Fruit fly (Drosophila melanogaster): ENCODE data around the gene Uba4.

DNA sequence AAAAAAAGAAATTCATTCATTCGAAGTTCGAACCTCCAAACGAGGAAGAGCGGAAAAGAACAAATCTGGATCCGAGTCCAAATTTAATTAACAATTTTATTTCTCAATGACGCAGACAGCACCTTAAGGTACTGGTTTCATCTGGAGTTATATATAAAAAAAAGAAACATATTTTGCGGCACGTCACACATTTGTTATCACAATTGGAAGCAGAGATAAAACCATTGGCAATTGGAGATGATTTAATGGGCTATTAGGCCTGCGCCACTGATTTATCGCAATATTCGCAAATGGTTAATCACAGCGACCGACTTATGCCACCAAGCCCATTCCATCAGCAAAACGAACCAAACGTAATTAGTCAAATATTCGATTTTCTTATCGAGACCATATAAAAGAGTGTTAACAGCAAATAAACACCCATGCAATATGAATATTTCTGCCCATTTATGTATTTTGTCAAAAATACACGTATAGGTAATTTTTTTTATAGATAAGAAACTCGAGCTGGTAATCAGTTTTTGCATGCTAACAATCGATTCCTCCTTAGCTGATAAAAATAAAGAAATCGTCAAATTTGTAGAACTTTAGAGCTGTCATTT is 21.3 kb downstream of the Uba4 start:
- TF ChIP-seq insv (optimal IDR thresholded peaks at IDR 0.05) = no peak
- no peak for TF ChIP-seq psq (optimal IDR thresholded peaks at IDR 0.05)
- TF ChIP-seq h (optimal IDR thresholded peaks at IDR 0.05) = no peak
- no peak for TF ChIP-seq ttk (optimal IDR thresholded peaks at IDR 0.05)
- no peak for TF ChIP-seq Sin3A (optimal IDR thresholded peaks at IDR 0.05)
- TF ChIP-seq Myc (optimal IDR thresholded peaks at IDR 0.05) = no peak

All from Kc167 (cell line).